Fruit fly (Drosophila melanogaster) whole organism, prepupa: ENCODE results near the gene pyd.

ENCODE experiments used
- Blimp-1 ChIP-seq: fragments of 200-800 bp; sonication (Bioruptor generic); optimal IDR thresholded peaks from 3 replicates; lab custom pipeline; 2017; ENCODE audit warnings: missing biosample characterization, missing genetic modification characterization, mild to moderate bottlenecking, moderate library complexity, missing genetic modification reagents
- CG10631 ChIP-seq: fragments of 200-800 bp; sonication (Bioruptor generic); optimal IDR thresholded peaks from 2 replicates; lab custom pipeline; 2016; ENCODE audit warnings: missing biosample characterization, missing genetic modification characterization
- CG11294 ChIP-seq: fragments of 200-800 bp; sonication (Bioruptor generic); IDR thresholded peaks from 2 replicates; pipeline ENCODE4 v1.3.6; 2022; ENCODE audit warnings: missing biosample characterization, missing genetic modification characterization
- CG11762 ChIP-seq: fragments of 200-800 bp; sonication (Bioruptor generic); optimal IDR thresholded peaks from 3 replicates; lab custom pipeline; 2016; ENCODE audit warnings: missing biosample characterization, missing genetic modification characterization; ENCODE audit not compliant: insufficient read depth
- CG15336 ChIP-seq: fragments of 200-800 bp; sonication (Bioruptor generic); IDR thresholded peaks from 2 replicates; pipeline ENCODE4 v1.3.6; 2022; ENCODE audit warnings: missing biosample characterization, missing genetic modification characterization
- CG1621 ChIP-seq: fragments of 200-800 bp; sonication (Bioruptor generic); optimal IDR thresholded peaks from 3 replicates; lab custom pipeline; 2018; ENCODE audit warnings: missing biosample characterization, mild to moderate bottlenecking, missing genetic modification characterization
- CG16779 ChIP-seq: fragments of 200-800 bp; sonication (Bioruptor generic); optimal IDR thresholded peaks from 3 replicates; lab custom pipeline; 2017; ENCODE audit warnings: missing biosample characterization, mild to moderate bottlenecking, missing genetic modification characterization
- CG31627 ChIP-seq: fragments of 200-800 bp; sonication (Bioruptor generic); optimal IDR thresholded peaks from 3 replicates; lab custom pipeline; 2016; ENCODE audit warnings: missing biosample characterization, missing genetic modification characterization
- CG32006 ChIP-seq: fragments of 200-800 bp; sonication (Bioruptor generic); optimal IDR thresholded peaks from 3 replicates; lab custom pipeline; 2017; ENCODE audit warnings: missing biosample characterization, mild to moderate bottlenecking, missing genetic modification characterization
- CG3919 ChIP-seq: fragments of 200-800 bp; sonication (Bioruptor generic); optimal IDR thresholded peaks from 3 replicates; lab custom pipeline; 2016; ENCODE audit warnings: missing biosample characterization, missing genetic modification characterization
- CG6163 ChIP-seq: fragments of 200-800 bp; sonication (Bioruptor generic); IDR thresholded peaks from 3 replicates; pipeline ENCODE4 v1.3.6; 2022; ENCODE audit warnings: missing biosample characterization, missing genetic modification characterization
- CG6276 ChIP-seq: fragments of 200-800 bp; sonication (Bioruptor generic); optimal IDR thresholded peaks from 2 replicates; lab custom pipeline; 2017; ENCODE audit warnings: missing biosample characterization, mild to moderate bottlenecking, missing genetic modification characterization
- CG6792 ChIP-seq: fragments of 200-800 bp; sonication (Bioruptor generic); optimal IDR thresholded peaks from 3 replicates; lab custom pipeline; 2016; ENCODE audit warnings: missing biosample characterization, missing genetic modification characterization
- CG6808 ChIP-seq: fragments of 200-800 bp; sonication (Bioruptor generic); optimal IDR thresholded peaks from 3 replicates; lab custom pipeline; 2017; ENCODE audit warnings: missing biosample characterization, missing genetic modification characterization, mild to moderate bottlenecking, moderate library complexity, missing genetic modification reagents
- CG6854 ChIP-seq: fragments of 200-800 bp; sonication (Bioruptor generic); optimal IDR thresholded peaks from 2 replicates; lab custom pipeline; 2017; ENCODE audit warnings: missing biosample characterization, mild to moderate bottlenecking, missing genetic modification characterization
- CG8119 ChIP-seq: fragments of 200-800 bp; sonication (Bioruptor generic); IDR thresholded peaks from 3 replicates; pipeline ENCODE4 v1.3.6; 2022; ENCODE audit warnings: missing biosample characterization, missing genetic modification characterization
- CG8319 ChIP-seq: fragments of 200-800 bp; sonication (Bioruptor generic); optimal IDR thresholded peaks from 3 replicates; lab custom pipeline; 2016; ENCODE audit warnings: missing biosample characterization, missing genetic modification characterization
- CG9139 ChIP-seq: fragments of 200-800 bp; sonication (Bioruptor generic); optimal IDR thresholded peaks from 3 replicates; lab custom pipeline; 2017; ENCODE audit warnings: missing biosample characterization, mild to moderate bottlenecking, missing genetic modification characterization
- Eip75B ChIP-seq: fragments of 200-800 bp; sonication (Bioruptor generic); optimal IDR thresholded peaks from 3 replicates; lab custom pipeline; 2016; ENCODE audit warnings: missing biosample characterization, missing genetic modification characterization
- Eip93F ChIP-seq: fragments of 200-800 bp; sonication (Bioruptor generic); optimal IDR thresholded peaks from 2 replicates; lab custom pipeline; 2016; ENCODE audit warnings: missing biosample characterization, mild to moderate bottlenecking, missing genetic modification characterization
- Ets21C ChIP-seq: fragments of 200-800 bp; sonication (Bioruptor generic); optimal IDR thresholded peaks from 3 replicates; lab custom pipeline; 2016; ENCODE audit warnings: missing biosample characterization, missing genetic modification characterization
- Ets96B ChIP-seq: fragments of 200-800 bp; optimal IDR thresholded peaks from 2 replicates; lab custom pipeline; 2019; ENCODE audit warnings: missing biosample characterization, mild to moderate bottlenecking, missing genetic modification characterization, moderate library complexity
- Gug ChIP-seq: fragments of 200-800 bp; sonication (Bioruptor generic); IDR thresholded peaks from 2 replicates; pipeline ENCODE4 v1.3.6; 2022; ENCODE audit warnings: missing biosample characterization, missing genetic modification characterization
- Hr39 ChIP-seq: fragments of 200-800 bp; sonication (Bioruptor generic); optimal IDR thresholded peaks from 2 replicates; lab custom pipeline; 2016; ENCODE audit warnings: missing biosample characterization, missing genetic modification characterization
- Lpt ChIP-seq: fragments of 200-800 bp; sonication (Bioruptor generic); optimal IDR thresholded peaks from 3 replicates; lab custom pipeline; 2016; ENCODE audit warnings: missing biosample characterization, missing genetic modification characterization
- Met ChIP-seq: fragments of 200-800 bp; sonication (Bioruptor generic); optimal IDR thresholded peaks from 3 replicates; lab custom pipeline; 2016; ENCODE audit warnings: missing biosample characterization, missing genetic modification characterization
- OdsH ChIP-seq: fragments of 200-800 bp; sonication (Bioruptor generic); optimal IDR thresholded peaks from 3 replicates; lab custom pipeline; 2016; ENCODE audit warnings: missing biosample characterization, missing genetic modification characterization
- Smox ChIP-seq: fragments of 200-800 bp; sonication (Bioruptor generic); optimal IDR thresholded peaks from 3 replicates; lab custom pipeline; 2016; ENCODE audit warnings: missing biosample characterization, missing genetic modification characterization
- Sox102F ChIP-seq: fragments of 200-800 bp; sonication (Bioruptor generic); optimal IDR thresholded peaks from 2 replicates; lab custom pipeline; 2016; ENCODE audit warnings: missing biosample characterization, mild to moderate bottlenecking, missing genetic modification characterization
- Sox14 ChIP-seq: fragments of 200-800 bp; sonication (Bioruptor generic); optimal IDR thresholded peaks from 3 replicates; lab custom pipeline; 2016; ENCODE audit warnings: missing biosample characterization, missing genetic modification characterization
- Sox15 ChIP-seq: fragments of 200-800 bp; sonication (Bioruptor generic); optimal IDR thresholded peaks from 3 replicates; lab custom pipeline; 2016; ENCODE audit warnings: missing biosample characterization, missing genetic modification characterization
- achi ChIP-seq: fragments of 200-800 bp; sonication (Bioruptor generic); optimal IDR thresholded peaks from 3 replicates; lab custom pipeline; 2016; ENCODE audit warnings: missing biosample characterization, missing genetic modification characterization
- acj6 ChIP-seq: fragments of 200-800 bp; sonication (Bioruptor generic); optimal IDR thresholded peaks from 3 replicates; lab custom pipeline; 2016; ENCODE audit warnings: missing biosample characterization, missing genetic modification characterization
- cyc ChIP-seq: fragments of 200-800 bp; sonication (Bioruptor generic); optimal IDR thresholded peaks from 3 replicates; lab custom pipeline; 2016; ENCODE audit warnings: missing biosample characterization, missing genetic modification characterization
- dac ChIP-seq: fragments of 200-800 bp; sonication (Bioruptor generic); optimal IDR thresholded peaks from 2 replicates; lab custom pipeline; 2017; ENCODE audit warnings: missing biosample characterization, mild to moderate bottlenecking, missing genetic modification characterization
- dsx ChIP-seq: fragments of 200-800 bp; optimal IDR thresholded peaks from 3 replicates; lab custom pipeline; 2019; ENCODE audit warnings: missing biosample characterization, mild to moderate bottlenecking, missing genetic modification characterization, moderate library complexity; ENCODE audit not compliant: poor library complexity, severe bottlenecking
- eg ChIP-seq: fragments of 200-800 bp; sonication (Bioruptor generic); IDR thresholded peaks from 3 replicates; pipeline ENCODE4 v1.3.6; 2022; ENCODE audit warnings: missing biosample characterization, missing genetic modification characterization
- fd59A ChIP-seq: fragments of 200-800 bp; sonication (Bioruptor generic); optimal IDR thresholded peaks from 2 replicates; lab custom pipeline; 2017; ENCODE audit warnings: missing biosample characterization, mild to moderate bottlenecking, missing genetic modification characterization, missing genetic modification reagents
- fd85E ChIP-seq: fragments of 200-800 bp; sonication (Bioruptor generic); optimal IDR thresholded peaks from 3 replicates; lab custom pipeline; 2016; ENCODE audit warnings: missing biosample characterization, missing genetic modification characterization
- fkh ChIP-seq: fragments of 200-800 bp; sonication (Bioruptor generic); optimal IDR thresholded peaks from 3 replicates; lab custom pipeline; 2017; ENCODE audit warnings: missing biosample characterization, mild to moderate bottlenecking, missing genetic modification characterization, moderate library complexity
- lz ChIP-seq: fragments of 200-800 bp; sonication (Bioruptor generic); optimal IDR thresholded peaks from 3 replicates; lab custom pipeline; 2016; ENCODE audit warnings: missing biosample characterization, missing genetic modification characterization
- pdm3 ChIP-seq: fragments of 200-800 bp; sonication (Bioruptor generic); optimal IDR thresholded peaks from 3 replicates; lab custom pipeline; 2016; ENCODE audit warnings: missing biosample characterization, missing genetic modification characterization
- spab ChIP-seq: fragments of 200-800 bp; sonication (Bioruptor generic); optimal IDR thresholded peaks from 2 replicates; lab custom pipeline; 2017; ENCODE audit warnings: missing biosample characterization, mild to moderate bottlenecking, missing genetic modification characterization, missing genetic modification reagents
- ss ChIP-seq, 2 experiments: fragments of 200-800 bp; sonication (Bioruptor generic); optimal IDR thresholded peaks; 2 replicates in 1 of 2; 3 replicates in 1 of 2; lab custom pipeline; 2017 to 2018; ENCODE audit warnings: mild to moderate bottlenecking in 2 of 2, missing biosample characterization in 2 of 2, missing genetic modification characterization in 2 of 2, moderate library complexity in 1 of 2
- svp ChIP-seq: fragments of 200-800 bp; sonication (Bioruptor generic); peaks from one replicate; lab custom pipeline; 2016; ENCODE audit warnings: missing biosample characterization, missing genetic modification characterization
- vri ChIP-seq: fragments of 200-800 bp; sonication (Bioruptor generic); optimal IDR thresholded peaks from 3 replicates; lab custom pipeline; 2016; ENCODE audit warnings: missing biosample characterization, mild to moderate bottlenecking, missing genetic modification characterization

pyd gene

DNA sequence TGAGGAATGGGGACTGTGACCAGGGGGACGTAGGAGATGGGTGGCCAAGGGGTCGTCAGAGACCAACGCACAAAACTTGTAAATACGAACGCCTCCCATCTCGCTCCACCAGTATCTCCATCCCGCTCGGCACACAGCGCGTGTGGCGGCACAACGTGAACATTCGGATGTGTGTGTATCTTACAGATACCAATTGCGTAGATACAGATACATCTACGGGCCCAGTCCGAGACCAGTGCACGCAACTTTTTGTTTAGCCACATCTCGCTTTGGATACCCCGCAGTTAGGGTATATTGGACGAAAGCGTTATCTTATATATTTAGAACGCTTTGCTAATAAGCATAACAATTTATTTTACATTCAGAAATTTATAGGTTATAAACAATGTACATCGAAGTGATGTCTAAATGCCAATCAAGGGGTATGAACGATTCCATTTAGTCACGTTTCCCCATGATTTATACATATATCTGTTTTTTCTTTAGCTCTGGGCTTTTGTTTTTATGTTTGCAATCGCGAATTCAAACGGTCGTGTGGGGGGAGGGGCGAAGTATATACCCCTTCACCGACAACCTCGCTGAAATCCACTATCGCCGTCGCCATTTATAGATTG lies 120.3 kb downstream of the pyd start (continued):
- TF ChIP-seq CG32006 (GFP tag; lab: Kevin White, UChicago) = peak; percentile 100
- TF ChIP-seq Ets96B (tag; lab: Kevin White, UChicago) = peak; percentile 99
- TF ChIP-seq CG3919 (GFP tag; lab: Kevin White, UChicago) = peak; percentile 99
- TF ChIP-seq dac (GFP tag; lab: Kevin White, UChicago) = peak; percentile 98
- peak; percentile 97 for TF ChIP-seq CG8319 (GFP tag; lab: Kevin White, UChicago)
- peak; percentile 98 for TF ChIP-seq svp
- peak; percentile 99 for TF ChIP-seq CG6163 (GFP tag; lab: Robert Waterston, UW)
- TF ChIP-seq CG31627 (GFP tag; lab: Kevin White, UChicago) = peak; percentile 98
- peak; percentile 98 for TF ChIP-seq Eip93F (GFP tag; lab: Kevin White, UChicago)

DNA sequence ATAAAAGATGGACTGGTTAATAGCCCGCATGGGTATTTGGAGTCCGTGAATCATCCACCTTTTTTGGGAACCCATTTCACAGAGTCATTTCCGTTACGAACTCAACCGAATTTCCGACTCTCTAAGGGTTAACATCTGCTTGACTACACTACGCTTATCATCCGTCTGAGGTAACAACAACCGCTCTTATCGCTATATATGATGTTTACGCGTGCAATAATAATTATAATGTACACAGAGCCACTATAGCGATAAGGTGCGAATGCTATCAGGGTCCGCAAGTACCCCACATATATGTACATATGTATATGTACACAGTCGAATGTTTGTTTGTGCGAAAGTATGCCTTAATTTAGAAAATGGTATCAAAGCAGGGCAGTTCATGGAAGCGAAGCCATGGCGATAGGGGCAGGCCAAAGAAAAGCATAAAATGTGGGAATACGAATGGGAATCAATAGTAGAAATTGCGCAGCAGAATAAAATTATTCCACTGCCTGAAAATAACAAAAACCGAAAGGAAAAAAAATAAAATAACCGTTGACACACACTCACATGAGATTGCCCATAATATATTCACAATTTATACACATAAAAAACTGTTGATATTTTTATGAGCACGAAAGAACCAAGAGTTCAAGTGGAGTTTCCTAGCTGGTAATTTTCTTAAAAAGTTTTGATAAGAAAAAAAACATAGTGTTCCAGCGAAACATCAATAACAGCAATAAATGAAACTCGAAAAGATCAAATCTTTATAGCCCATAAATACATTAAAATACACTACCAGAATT lies 121.1 kb downstream of the pyd start:
- TF ChIP-seq ss (GFP tag; optimal IDR thresholded peaks at IDR 0.05; lab: Kevin White, UChicago) (peak; percentile 55 to 78), spab (GFP tag; lab: Kevin White, UChicago) (peak; percentile 61), CG9139 (GFP tag; lab: Kevin White, UChicago) (peak; percentile 51), CG11762 (GFP tag; lab: Kevin White, UChicago) (no peak), fd59A (GFP tag; lab: Kevin White, UChicago) (no peak), Smox (GFP tag; lab: Kevin White, UChicago) (peak; percentile 16), CG6808 (GFP tag; lab: Kevin White, UChicago) (peak; percentile 56), eg (GFP tag; lab: Robert Waterston, UW) (peak; percentile 70; the same call in 1 of the 3 replicates), Eip75B (GFP tag; lab: Kevin White, UChicago) (peak; percentile 19), CG10631 (GFP tag; lab: Kevin White, UChicago) (peak; percentile 26), Ets21C (GFP tag; lab: Kevin White, UChicago) (no peak), Blimp-1 (GFP tag; lab: Kevin White, UChicago) (no peak), dac (GFP tag; lab: Kevin White, UChicago) (no peak), Sox15 (GFP tag; lab: Kevin White, UChicago) (no peak), Sox14 (GFP tag; lab: Kevin White, UChicago) (no peak), fd85E (no peak), pdm3 (no peak), CG32006 (GFP tag; lab: Kevin White, UChicago) (peak; percentile 38), Ets96B (tag; lab: Kevin White, UChicago) (peak; percentile 88), Gug (GFP tag; lab: Robert Waterston, UW) (peak; percentile 71), CG15336 (GFP tag; lab: Robert Waterston, UW) (peak; percentile 22; the same call in 1 of the 2 replicates), CG8119 (GFP tag; lab: Robert Waterston, UW) (0 out of 3 replicates have a peak, but pooled peaks have one; percentile 11), CG16779 (tag; lab: Kevin White, UChicago) (peak; percentile 67), CG6276 (GFP tag; lab: Kevin White, UChicago) (peak; percentile 85), OdsH (GFP tag; lab: Kevin White, UChicago) (peak; percentile 32), CG1621 (tag; lab: Kevin White, UChicago) (peak; percentile 47), CG3919 (GFP tag; lab: Kevin White, UChicago) (peak; percentile 55), vri (peak; percentile 99), Met (peak; percentile 18), CG6792 (peak; percentile 45), cyc (GFP tag; lab: Kevin White, UChicago) (no peak), CG11294 (GFP tag; lab: Robert Waterston, UW) (peak; percentile 50; the same call in 1 of the 2 replicates), achi (GFP tag; lab: Kevin White, UChicago) (peak; percentile 11), fkh (GFP tag; lab: Kevin White, UChicago) (peak; percentile 98), Lpt (GFP tag; lab: Kevin White, UChicago) (peak; percentile 52), CG8319 (GFP tag; lab: Kevin White, UChicago) (peak; percentile 66), dsx (GFP tag; lab: Kevin White, UChicago) (no peak), Sox102F (GFP tag; lab: Kevin White, UChicago) (peak; percentile 62), CG6163 (GFP tag; lab: Robert Waterston, UW) (peak; percentile 60; the same call in 1 of the 3 replicates), lz (no peak), Hr39 (GFP tag; lab: Kevin White, UChicago) (no peak), CG6854 (GFP tag; lab: Kevin White, UChicago) (peak; percentile 11), acj6 (GFP tag; lab: Kevin White, UChicago) (no peak)
